Worm (Caenorhabditis elegans): ENCODE measurements around the gene twk-34.

DNA sequence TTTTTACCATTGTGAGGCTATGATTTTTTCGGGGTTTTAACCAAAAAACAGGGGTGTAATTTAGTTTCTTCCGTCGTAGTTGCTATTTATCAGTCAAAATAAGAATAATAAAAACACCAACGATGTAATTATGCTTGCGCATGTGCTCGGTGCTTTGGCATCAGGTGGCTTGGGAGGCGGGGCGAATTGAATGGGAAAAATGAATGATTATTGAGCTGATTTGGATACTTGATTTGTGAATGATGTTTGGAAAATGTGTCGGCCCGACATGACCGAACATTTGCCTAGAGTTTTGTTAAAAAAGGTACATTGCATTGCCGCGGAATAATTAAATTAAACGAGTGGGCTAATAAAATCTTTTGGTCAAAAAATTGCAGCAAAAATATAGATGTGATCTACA lies 27.4 kb downstream of the twk-34 start, which contains the start of gene str-38:
- TF ChIP-seq egl-27 (tag; optimal IDR thresholded peaks at IDR 0.05) (no peak), dmd-9 (GFP tag; IDR thresholded peaks at IDR 0.05) (no peak), lin-15B (tag; optimal IDR thresholded peaks at IDR 0.05) (no peak), lir-3 (tag; optimal IDR thresholded peaks at IDR 0.05) (no peak), arid-1 (GFP tag; conservative IDR thresholded peaks at IDR 0.05) (no peak), ces-1 (GFP tag; optimal IDR thresholded peaks at IDR 0.05) (no peak), nhr-11 (tag; optimal IDR thresholded peaks at IDR 0.05) (no peak), sdz-12 (GFP tag; optimal IDR thresholded peaks at IDR 0.05) (no peak), cey-2 (tag; optimal IDR thresholded peaks at IDR 0.05; ENCODE audit: borderline replicate concordance, insufficient read depth) (no peak)
